Fruit fly (Drosophila melanogaster): Measurements from ENCODE around the gene foxo.
A peak's percentile ranks its signal among the peaks of the same experiment; 100 is the strongest.

Gene foxo

DNA sequence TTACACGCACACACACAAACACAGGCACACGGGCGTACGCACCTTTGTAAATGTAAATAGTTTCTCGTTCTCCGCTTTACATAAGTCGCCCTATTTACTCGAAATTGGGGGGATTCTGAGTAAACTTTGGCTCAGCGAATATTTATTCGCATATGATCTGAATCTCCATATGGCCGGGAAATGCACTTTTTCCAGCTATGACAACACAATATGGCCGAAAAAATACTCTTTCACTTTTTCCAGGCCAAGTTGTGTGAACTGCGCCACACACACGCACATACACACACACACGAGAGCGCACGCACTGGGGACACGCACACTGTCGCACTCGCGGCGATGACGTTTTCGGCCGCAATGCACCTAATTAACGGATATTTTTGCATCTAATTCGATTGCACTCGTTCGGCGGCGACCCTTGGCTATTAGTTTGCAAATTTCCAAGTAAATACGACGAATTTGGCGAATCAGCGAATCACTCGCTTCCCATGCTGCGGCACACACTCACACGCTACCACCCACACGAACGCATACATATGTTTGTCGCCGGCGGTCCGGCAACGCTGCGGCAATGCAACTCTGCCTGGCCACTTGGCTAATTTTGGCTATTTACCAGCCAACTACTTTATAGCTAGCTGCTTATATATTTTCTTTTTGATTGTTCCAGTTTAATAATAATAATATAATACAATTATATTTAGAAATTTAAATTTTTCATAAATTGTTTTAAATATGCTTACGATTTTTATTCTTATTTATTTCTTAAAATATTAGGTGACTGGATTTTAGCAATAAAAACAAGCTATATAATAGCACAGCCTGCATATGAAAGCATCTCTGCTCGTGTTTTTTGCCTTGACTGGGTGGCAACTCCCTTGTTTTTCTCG, 25.0 kb upstream of the foxo start, which contains the start of the genes rdx and CG3061 (continued):
- TF ChIP-seq CG32006 (GFP tag; optimal IDR thresholded peaks at IDR 0.05) (peak; percentile 63), achi (GFP tag; optimal IDR thresholded peaks at IDR 0.05) (peak; percentile 9), Hr4 (GFP tag; optimal IDR thresholded peaks at IDR 0.05) (peak; percentile 24), spab (GFP tag; optimal IDR thresholded peaks at IDR 0.05) (no peak), Blimp-1 (GFP tag; optimal IDR thresholded peaks at IDR 0.05) (no peak), CG11902 (GFP tag; optimal IDR thresholded peaks at IDR 0.05) (peak; percentile 37), OdsH (GFP tag; optimal IDR thresholded peaks at IDR 0.05) (peak; percentile 49), Hr38 (GFP tag; optimal IDR thresholded peaks at IDR 0.05) (no peak), CG6808 (GFP tag; optimal IDR thresholded peaks at IDR 0.05) (peak; percentile 0), CG9139 (GFP tag; optimal IDR thresholded peaks at IDR 0.05) (no peak), CG16779 (tag; optimal IDR thresholded peaks at IDR 0.05) (no peak), CG4318 (GFP tag; optimal IDR thresholded peaks at IDR 0.05) (peak; percentile 19), salr (GFP tag; optimal IDR thresholded peaks at IDR 0.05) (peak in 1 of 2 experiments; percentile 46), Eip93F (GFP tag; optimal IDR thresholded peaks at IDR 0.05) (no peak), CG6276 (GFP tag; optimal IDR thresholded peaks at IDR 0.05) (no peak), CG31627 (GFP tag; optimal IDR thresholded peaks at IDR 0.05) (peak; percentile 5), Ets21C (GFP tag; optimal IDR thresholded peaks at IDR 0.05) (no peak), CG8119 (GFP tag; IDR thresholded peaks at IDR 0.05) (0 out of 3 replicates have a peak, but pooled peaks have one; percentile 12), Gug (GFP tag; IDR thresholded peaks at IDR 0.05) (no peak), Sox102F (GFP tag; optimal IDR thresholded peaks at IDR 0.05) (no peak), Smox (GFP tag; optimal IDR thresholded peaks at IDR 0.05) (no peak), CG3919 (GFP tag; optimal IDR thresholded peaks at IDR 0.05) (no peak), pdm3 (GFP tag; optimal IDR thresholded peaks at IDR 0.05) (no peak), lz (GFP tag; optimal IDR thresholded peaks at IDR 0.05) (peak; percentile 16), Hr39 (GFP tag; optimal IDR thresholded peaks at IDR 0.05) (peak; percentile 7), CG11762 (GFP tag; optimal IDR thresholded peaks at IDR 0.05; ENCODE audit: insufficient read depth) (no peak)

- TF ChIP-seq CG6854 (GFP tag; optimal IDR thresholded peaks at IDR 0.05): no peak
- TF ChIP-seq fkh (GFP tag; optimal IDR thresholded peaks at IDR 0.05): peak; percentile 71
Measured at dm6 chr3R:14032422-14033188, 24.1 kb upstream of the foxo start.

DNA sequence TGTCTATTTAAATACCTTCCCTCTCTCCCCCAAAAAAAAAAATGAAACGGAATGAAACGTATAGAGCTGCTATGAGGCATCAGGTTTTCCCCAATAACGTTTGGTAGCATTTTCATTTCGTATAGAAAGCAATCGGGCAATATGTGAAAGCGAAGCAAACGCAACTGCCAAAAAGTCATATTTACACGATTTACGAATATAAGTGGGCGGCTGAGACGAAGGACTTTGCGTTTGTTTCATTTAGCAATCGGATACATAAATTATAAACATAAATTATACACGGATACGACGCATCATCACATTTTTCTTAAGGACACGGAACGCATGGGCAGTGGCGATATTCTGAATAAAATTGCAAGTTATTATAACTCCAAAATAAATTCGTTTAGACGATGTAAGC, 22.1 kb upstream of the foxo start:
- no peak for TF ChIP-seq CG11294 (GFP tag; IDR thresholded peaks at IDR 0.05)
- TF ChIP-seq CG7368 (GFP tag; optimal IDR thresholded peaks at IDR 0.05): no peak
- TF ChIP-seq Hr4 (GFP tag; optimal IDR thresholded peaks at IDR 0.05): no peak

dm6 chr3R:14035924-14036448, 20.8 kb upstream of the foxo start, which contains the start of gene CG9922:
Gene CG9922, minus strand, starts transcription at chr3R:14036398.
- peak; percentile 71 for TF ChIP-seq esn (GFP tag; optimal IDR thresholded peaks at IDR 0.05)
- peak; percentile 28 for TF ChIP-seq achi (GFP tag; optimal IDR thresholded peaks at IDR 0.05)
- TF ChIP-seq Sox15 (GFP tag; optimal IDR thresholded peaks at IDR 0.05): peak; percentile 8
- TF ChIP-seq Hr4 (GFP tag; optimal IDR thresholded peaks at IDR 0.05): peak; percentile 59
- peak; percentile 23 for TF ChIP-seq Ets96B (tag; optimal IDR thresholded peaks at IDR 0.05)
- no peak for TF ChIP-seq Met (GFP tag; optimal IDR thresholded peaks at IDR 0.05)
- peak; percentile 14 for TF ChIP-seq CG6792 (GFP tag; optimal IDR thresholded peaks at IDR 0.05)
- TF ChIP-seq CG7368 (GFP tag; optimal IDR thresholded peaks at IDR 0.05): peak; percentile 24
- no peak for TF ChIP-seq CG1621 (tag; optimal IDR thresholded peaks at IDR 0.05)
- peak in 1 of 2 experiments; percentile 22 for TF ChIP-seq salr (GFP tag; optimal IDR thresholded peaks at IDR 0.05)
- no peak for TF ChIP-seq CG16779 (tag; optimal IDR thresholded peaks at IDR 0.05)
- TF ChIP-seq topi (GFP tag; optimal IDR thresholded peaks at IDR 0.05): peak; percentile 37
- TF ChIP-seq Sox14 (GFP tag; optimal IDR thresholded peaks at IDR 0.05): peak; percentile 68
- peak; percentile 43 for TF ChIP-seq Eip75B (GFP tag; optimal IDR thresholded peaks at IDR 0.05)
- no peak for TF ChIP-seq CG6276 (GFP tag; optimal IDR thresholded peaks at IDR 0.05)
- peak; percentile 37 for TF ChIP-seq CG3919 (GFP tag; optimal IDR thresholded peaks at IDR 0.05)
- peak; percentile 28 for TF ChIP-seq Ets21C (GFP tag; optimal IDR thresholded peaks at IDR 0.05)
- peak; percentile 52 for TF ChIP-seq CG10631 (GFP tag; optimal IDR thresholded peaks at IDR 0.05)
- TF ChIP-seq OdsH (GFP tag; optimal IDR thresholded peaks at IDR 0.05): peak; percentile 48
- peak; percentile 50 for TF ChIP-seq Hr39 (GFP tag; optimal IDR thresholded peaks at IDR 0.05)
- TF ChIP-seq vri (GFP tag; optimal IDR thresholded peaks at IDR 0.05): no peak
- no peak for TF ChIP-seq CG8319 (GFP tag; optimal IDR thresholded peaks at IDR 0.05)
